Worm (Caenorhabditis elegans): ENCODE data around the gene F16B4.7.

DNA sequence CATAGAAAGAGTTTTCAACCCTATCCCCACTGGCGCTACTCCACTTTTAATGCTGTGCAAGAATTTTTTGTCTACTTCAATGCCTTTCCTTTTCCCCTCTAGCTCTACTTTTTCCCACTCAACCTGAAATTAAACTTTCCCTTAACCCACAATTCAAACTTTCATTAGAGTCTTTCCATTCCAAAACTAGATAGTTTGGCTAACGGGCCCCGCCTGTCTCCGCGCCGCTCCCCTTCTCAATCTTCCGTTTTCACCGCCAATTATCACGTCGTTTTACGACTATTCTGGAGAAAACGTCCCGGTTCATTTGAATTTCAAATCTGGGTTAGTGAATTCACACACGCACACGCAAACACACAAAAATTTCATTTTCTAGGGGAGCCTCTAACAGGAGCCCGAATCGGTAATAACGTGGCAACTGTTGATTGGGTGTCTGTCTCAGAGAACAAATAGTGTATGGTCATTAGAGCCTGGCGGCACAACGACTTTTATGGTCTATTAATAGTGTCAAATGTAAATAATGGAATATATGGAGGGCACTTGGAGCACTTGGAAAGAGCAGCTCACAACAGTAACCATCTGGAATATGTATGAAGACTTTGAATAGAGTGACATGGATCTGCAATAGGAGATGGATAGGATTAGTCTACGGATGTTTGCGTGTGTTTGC lies 15.6 kb upstream of the F16B4.7 start:
- no peak for TF ChIP-seq attf-5 (GFP tag; optimal IDR thresholded peaks at IDR 0.05)
- TF ChIP-seq ztf-26 (tag; optimal IDR thresholded peaks at IDR 0.05): no peak
- TF ChIP-seq ceh-91 (GFP tag; IDR thresholded peaks at IDR 0.05): no peak
- TF ChIP-seq Y56A3A.18 (GFP tag; IDR thresholded peaks at IDR 0.05): no peak
- no peak for TF ChIP-seq mel-28 (tag; optimal IDR thresholded peaks at IDR 0.05; ENCODE audit: borderline replicate concordance)
- TF ChIP-seq ama-1 (optimal IDR thresholded peaks at IDR 0.05): no peak
- no peak for TF ChIP-seq ama-1 (GFP tag; optimal IDR thresholded peaks at IDR 0.05)
- TF ChIP-seq ztf-28 (GFP tag; IDR thresholded peaks at IDR 0.05): no peak
- no peak for TF ChIP-seq tbx-9 (tag; optimal IDR thresholded peaks at IDR 0.05; ENCODE audit: borderline replicate concordance)
- no peak for TF ChIP-seq unc-130 (GFP tag; optimal IDR thresholded peaks at IDR 0.05)

All from whole organism, young adult.